Fruit fly (Drosophila melanogaster) whole organism, prepupa: Measurements from ENCODE around the gene CG17404.
A peak's percentile ranks its signal among the peaks of the same experiment; 100 is the strongest.

Source experiments
- Blimp-1 ChIP-seq: fragments of 200-800 bp; sonication (Bioruptor generic); optimal IDR thresholded peaks from 3 replicates; lab custom pipeline; 2017; ENCODE audit warnings: missing biosample characterization, missing genetic modification characterization, mild to moderate bottlenecking, moderate library complexity, missing genetic modification reagents
- CG10669 ChIP-seq: fragments of 200-800 bp; sonication (Bioruptor generic); optimal IDR thresholded peaks from 3 replicates; lab custom pipeline; 2018; ENCODE audit warnings: missing biosample characterization, mild to moderate bottlenecking, missing genetic modification characterization, moderate library complexity
- CG11762 ChIP-seq: fragments of 200-800 bp; sonication (Bioruptor generic); optimal IDR thresholded peaks from 3 replicates; lab custom pipeline; 2016; ENCODE audit warnings: missing biosample characterization, missing genetic modification characterization; ENCODE audit not compliant: insufficient read depth
- CG11902 ChIP-seq: fragments of 200-800 bp; sonication (Bioruptor generic); optimal IDR thresholded peaks from 3 replicates; lab custom pipeline; 2016; ENCODE audit warnings: missing biosample characterization, missing genetic modification characterization
- CG1621 ChIP-seq: fragments of 200-800 bp; sonication (Bioruptor generic); optimal IDR thresholded peaks from 3 replicates; lab custom pipeline; 2018; ENCODE audit warnings: missing biosample characterization, mild to moderate bottlenecking, missing genetic modification characterization
- CG31627 ChIP-seq: fragments of 200-800 bp; sonication (Bioruptor generic); optimal IDR thresholded peaks from 3 replicates; lab custom pipeline; 2016; ENCODE audit warnings: missing biosample characterization, missing genetic modification characterization
- CG32006 ChIP-seq: fragments of 200-800 bp; sonication (Bioruptor generic); optimal IDR thresholded peaks from 3 replicates; lab custom pipeline; 2017; ENCODE audit warnings: missing biosample characterization, mild to moderate bottlenecking, missing genetic modification characterization
- CG34406 ChIP-seq: fragments of 200-800 bp; sonication (Bioruptor generic); optimal IDR thresholded peaks from 3 replicates; lab custom pipeline; 2016; ENCODE audit warnings: missing biosample characterization, missing genetic modification characterization
- CG3919 ChIP-seq: fragments of 200-800 bp; sonication (Bioruptor generic); optimal IDR thresholded peaks from 3 replicates; lab custom pipeline; 2016; ENCODE audit warnings: missing biosample characterization, missing genetic modification characterization
- CG4318 ChIP-seq: fragments of 200-800 bp; sonication (Bioruptor generic); optimal IDR thresholded peaks from 3 replicates; lab custom pipeline; 2017; ENCODE audit warnings: missing biosample characterization, mild to moderate bottlenecking, missing genetic modification characterization
- CG6163 ChIP-seq: fragments of 200-800 bp; sonication (Bioruptor generic); IDR thresholded peaks from 3 replicates; pipeline ENCODE4 v1.3.6; 2022; ENCODE audit warnings: missing biosample characterization, missing genetic modification characterization
- CG6276 ChIP-seq: fragments of 200-800 bp; sonication (Bioruptor generic); optimal IDR thresholded peaks from 2 replicates; lab custom pipeline; 2017; ENCODE audit warnings: missing biosample characterization, mild to moderate bottlenecking, missing genetic modification characterization
- CG6792 ChIP-seq: fragments of 200-800 bp; sonication (Bioruptor generic); optimal IDR thresholded peaks from 3 replicates; lab custom pipeline; 2016; ENCODE audit warnings: missing biosample characterization, missing genetic modification characterization
- CG6808 ChIP-seq: fragments of 200-800 bp; sonication (Bioruptor generic); optimal IDR thresholded peaks from 3 replicates; lab custom pipeline; 2017; ENCODE audit warnings: missing biosample characterization, missing genetic modification characterization, mild to moderate bottlenecking, moderate library complexity, missing genetic modification reagents
- CG6854 ChIP-seq: fragments of 200-800 bp; sonication (Bioruptor generic); optimal IDR thresholded peaks from 2 replicates; lab custom pipeline; 2017; ENCODE audit warnings: missing biosample characterization, mild to moderate bottlenecking, missing genetic modification characterization
- CG8119 ChIP-seq: fragments of 200-800 bp; sonication (Bioruptor generic); IDR thresholded peaks from 3 replicates; pipeline ENCODE4 v1.3.6; 2022; ENCODE audit warnings: missing biosample characterization, missing genetic modification characterization
- CG8319 ChIP-seq: fragments of 200-800 bp; sonication (Bioruptor generic); optimal IDR thresholded peaks from 3 replicates; lab custom pipeline; 2016; ENCODE audit warnings: missing biosample characterization, missing genetic modification characterization
- CG8632 ChIP-seq: fragments of 200-800 bp; sonication (Bioruptor generic); optimal IDR thresholded peaks from 3 replicates; lab custom pipeline; 2016; ENCODE audit warnings: missing biosample characterization, missing genetic modification characterization
- CG9139 ChIP-seq: fragments of 200-800 bp; sonication (Bioruptor generic); optimal IDR thresholded peaks from 3 replicates; lab custom pipeline; 2017; ENCODE audit warnings: missing biosample characterization, mild to moderate bottlenecking, missing genetic modification characterization
- Eip75B ChIP-seq: fragments of 200-800 bp; sonication (Bioruptor generic); optimal IDR thresholded peaks from 3 replicates; lab custom pipeline; 2016; ENCODE audit warnings: missing biosample characterization, missing genetic modification characterization
- Eip78C ChIP-seq: fragments of 200-800 bp; sonication (Bioruptor generic); peaks from one replicate; lab custom pipeline; 2016; ENCODE audit warnings: missing biosample characterization, missing genetic modification characterization
- Ets21C ChIP-seq: fragments of 200-800 bp; sonication (Bioruptor generic); optimal IDR thresholded peaks from 3 replicates; lab custom pipeline; 2016; ENCODE audit warnings: missing biosample characterization, missing genetic modification characterization
- Gug ChIP-seq: fragments of 200-800 bp; sonication (Bioruptor generic); IDR thresholded peaks from 2 replicates; pipeline ENCODE4 v1.3.6; 2022; ENCODE audit warnings: missing biosample characterization, missing genetic modification characterization
- Hr38 ChIP-seq: sonication (Bioruptor generic); optimal IDR thresholded peaks from 2 replicates; lab custom pipeline; 2016; ENCODE audit warnings: missing biosample characterization, missing genetic modification characterization
- Hr4 ChIP-seq: fragments of 200-800 bp; sonication (Bioruptor generic); optimal IDR thresholded peaks from 3 replicates; lab custom pipeline; 2016; ENCODE audit warnings: missing biosample characterization, missing genetic modification characterization
- Lpt ChIP-seq: fragments of 200-800 bp; sonication (Bioruptor generic); optimal IDR thresholded peaks from 3 replicates; lab custom pipeline; 2016; ENCODE audit warnings: missing biosample characterization, missing genetic modification characterization
- OdsH ChIP-seq: fragments of 200-800 bp; sonication (Bioruptor generic); optimal IDR thresholded peaks from 3 replicates; lab custom pipeline; 2016; ENCODE audit warnings: missing biosample characterization, missing genetic modification characterization
- Smox ChIP-seq: fragments of 200-800 bp; sonication (Bioruptor generic); optimal IDR thresholded peaks from 3 replicates; lab custom pipeline; 2016; ENCODE audit warnings: missing biosample characterization, missing genetic modification characterization
- Sox102F ChIP-seq: fragments of 200-800 bp; sonication (Bioruptor generic); optimal IDR thresholded peaks from 2 replicates; lab custom pipeline; 2016; ENCODE audit warnings: missing biosample characterization, mild to moderate bottlenecking, missing genetic modification characterization
- Sox14 ChIP-seq: fragments of 200-800 bp; sonication (Bioruptor generic); optimal IDR thresholded peaks from 3 replicates; lab custom pipeline; 2016; ENCODE audit warnings: missing biosample characterization, missing genetic modification characterization
- Sox15 ChIP-seq: fragments of 200-800 bp; sonication (Bioruptor generic); optimal IDR thresholded peaks from 3 replicates; lab custom pipeline; 2016; ENCODE audit warnings: missing biosample characterization, missing genetic modification characterization
- eg ChIP-seq: fragments of 200-800 bp; sonication (Bioruptor generic); IDR thresholded peaks from 3 replicates; pipeline ENCODE4 v1.3.6; 2022; ENCODE audit warnings: missing biosample characterization, missing genetic modification characterization
- esn ChIP-seq: fragments of 200-800 bp; sonication (Bioruptor generic); optimal IDR thresholded peaks from 2 replicates; lab custom pipeline; 2016; ENCODE audit warnings: missing biosample characterization, mild to moderate bottlenecking, missing genetic modification characterization, moderate library complexity
- fd59A ChIP-seq: fragments of 200-800 bp; sonication (Bioruptor generic); optimal IDR thresholded peaks from 2 replicates; lab custom pipeline; 2017; ENCODE audit warnings: missing biosample characterization, mild to moderate bottlenecking, missing genetic modification characterization, missing genetic modification reagents
- fd85E ChIP-seq: fragments of 200-800 bp; sonication (Bioruptor generic); optimal IDR thresholded peaks from 3 replicates; lab custom pipeline; 2016; ENCODE audit warnings: missing biosample characterization, missing genetic modification characterization
- lz ChIP-seq: fragments of 200-800 bp; sonication (Bioruptor generic); optimal IDR thresholded peaks from 3 replicates; lab custom pipeline; 2016; ENCODE audit warnings: missing biosample characterization, missing genetic modification characterization
- net ChIP-seq: fragments of 200-800 bp; sonication (Bioruptor generic); optimal IDR thresholded peaks from 3 replicates; lab custom pipeline; 2016; ENCODE audit warnings: missing biosample characterization, missing genetic modification characterization
- pdm3 ChIP-seq: fragments of 200-800 bp; sonication (Bioruptor generic); optimal IDR thresholded peaks from 3 replicates; lab custom pipeline; 2016; ENCODE audit warnings: missing biosample characterization, missing genetic modification characterization
- salr ChIP-seq, 2 experiments: fragments of 200-800 bp; sonication (Bioruptor generic); optimal IDR thresholded peaks; 3 replicates each; lab custom pipeline; 2016 to 2018; ENCODE audit warnings: missing biosample characterization in 2 of 2, missing genetic modification characterization in 2 of 2, mild to moderate bottlenecking in 1 of 2
- spab ChIP-seq: fragments of 200-800 bp; sonication (Bioruptor generic); optimal IDR thresholded peaks from 2 replicates; lab custom pipeline; 2017; ENCODE audit warnings: missing biosample characterization, mild to moderate bottlenecking, missing genetic modification characterization, missing genetic modification reagents
- ss ChIP-seq, 2 experiments: fragments of 200-800 bp; sonication (Bioruptor generic); optimal IDR thresholded peaks; 2 replicates in 1 of 2; 3 replicates in 1 of 2; lab custom pipeline; 2017 to 2018; ENCODE audit warnings: mild to moderate bottlenecking in 2 of 2, missing biosample characterization in 2 of 2, missing genetic modification characterization in 2 of 2, moderate library complexity in 1 of 2
- svp ChIP-seq: fragments of 200-800 bp; sonication (Bioruptor generic); peaks from one replicate; lab custom pipeline; 2016; ENCODE audit warnings: missing biosample characterization, missing genetic modification characterization
- vri ChIP-seq: fragments of 200-800 bp; sonication (Bioruptor generic); optimal IDR thresholded peaks from 3 replicates; lab custom pipeline; 2016; ENCODE audit warnings: missing biosample characterization, mild to moderate bottlenecking, missing genetic modification characterization

Gene CG17404

DNA sequence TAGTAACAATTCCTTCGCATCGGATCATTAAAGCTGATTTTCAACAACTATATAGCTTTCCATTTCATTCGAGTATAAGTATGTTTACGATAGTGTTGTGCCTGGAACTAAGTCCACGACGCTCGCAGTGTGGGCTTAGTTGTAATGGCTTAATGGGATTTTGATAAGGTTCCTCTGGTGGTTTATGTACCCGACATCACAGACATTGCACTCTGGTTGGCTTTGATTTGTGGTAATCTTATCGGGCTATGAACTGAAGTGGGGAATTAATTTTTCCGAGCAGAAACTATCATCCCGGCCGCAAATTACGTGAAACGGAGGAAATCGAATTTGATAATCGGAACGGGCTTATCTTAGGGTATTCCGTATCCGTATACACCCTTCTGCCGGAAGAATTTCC is 13.3 kb downstream of the CG17404 start:
- TF ChIP-seq Smox, result no peak
- TF ChIP-seq net (GFP tag; lab: Kevin White, UChicago), result no peak
- no peak for TF ChIP-seq fd59A (GFP tag; lab: Kevin White, UChicago)
- TF ChIP-seq Hr38 (GFP tag; lab: Kevin White, UChicago), result no peak
- TF ChIP-seq CG6276, result no peak
- no peak for TF ChIP-seq OdsH
- no peak for TF ChIP-seq Lpt (GFP tag; lab: Kevin White, UChicago)
- no peak for TF ChIP-seq lz (GFP tag; lab: Kevin White, UChicago)
- no peak for TF ChIP-seq CG8119 (GFP tag; lab: Robert Waterston, UW)
- no peak for TF ChIP-seq CG32006 (GFP tag; lab: Kevin White, UChicago)

DNA sequence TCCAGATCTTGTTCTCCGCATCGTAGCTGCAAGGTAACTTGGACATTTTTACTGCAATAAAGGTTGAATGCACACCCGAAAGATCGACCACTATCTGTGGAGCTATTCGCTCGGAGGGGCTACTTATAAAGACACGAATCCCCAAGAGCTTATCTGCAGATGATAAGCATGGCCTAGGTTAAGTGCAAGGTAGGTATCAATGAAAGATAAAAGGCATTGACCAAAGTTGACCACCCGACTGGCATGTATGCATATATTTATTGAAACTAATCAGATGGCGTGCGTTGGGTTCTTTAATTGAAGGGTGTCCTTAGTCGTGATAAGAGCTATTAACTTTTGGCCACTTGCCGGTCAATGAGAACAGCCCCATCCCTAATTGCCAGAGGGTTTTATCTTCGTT is 14.6 kb downstream of the CG17404 start, which contains the start of gene CG4830:
Gene CG4830 (minus strand): TSS at position 101 of the 400 bp plus-strand sequence.
- no peak for TF ChIP-seq Gug (GFP tag; lab: Robert Waterston, UW)
- TF ChIP-seq eg (GFP tag; lab: Robert Waterston, UW), result no peak
- peak; percentile 41 for TF ChIP-seq svp (GFP tag; lab: Kevin White, UChicago)

- no peak for TF ChIP-seq CG1621 (tag; lab: Kevin White, UChicago)
- TF ChIP-seq lz (GFP tag; lab: Kevin White, UChicago), result no peak
- no peak for TF ChIP-seq salr (GFP tag; optimal IDR thresholded peaks at IDR 0.05; lab: Kevin White, UChicago)
- no peak for TF ChIP-seq CG31627
- TF ChIP-seq CG4318 (GFP tag; lab: Kevin White, UChicago), result no peak
- TF ChIP-seq CG11762 (GFP tag; lab: Kevin White, UChicago), result no peak
- no peak for TF ChIP-seq CG6792 (GFP tag; lab: Kevin White, UChicago)
- TF ChIP-seq CG10669 (GFP tag; lab: Kevin White, UChicago), result no peak
- no peak for TF ChIP-seq pdm3 (GFP tag; lab: Kevin White, UChicago)
- no peak for TF ChIP-seq Hr4 (GFP tag; lab: Kevin White, UChicago)
- no peak for TF ChIP-seq vri
- no peak for TF ChIP-seq CG6854 (GFP tag; lab: Kevin White, UChicago)
- TF ChIP-seq CG6808 (GFP tag; lab: Kevin White, UChicago), result no peak
- no peak for TF ChIP-seq CG6163
- no peak for TF ChIP-seq CG34406
Measured at dm6 chr3R:12197641-12198040, 27.2 kb downstream of the CG17404 start, which contains the start of gene Adk1. TSS of gene Adk1 (plus strand) at chr3R:12197941.

dm6 chr3R:12196100-12196499 is 28.7 kb downstream of the CG17404 start:
- TF ChIP-seq CG8632 (GFP tag; lab: Kevin White, UChicago) (peak; percentile 1), Sox15 (GFP tag; lab: Kevin White, UChicago) (no peak), Smox (no peak), CG10669 (GFP tag; lab: Kevin White, UChicago) (peak; percentile 38), CG8319 (GFP tag; lab: Kevin White, UChicago) (no peak), net (GFP tag; lab: Kevin White, UChicago) (no peak), Blimp-1 (GFP tag; lab: Kevin White, UChicago) (no peak), CG4318 (GFP tag; lab: Kevin White, UChicago) (no peak), CG34406 (no peak), CG11762 (GFP tag; lab: Kevin White, UChicago) (no peak), CG8119 (GFP tag; lab: Robert Waterston, UW) (no peak), spab (peak; percentile 12), Hr4 (GFP tag; lab: Kevin White, UChicago) (peak; percentile 17), OdsH (peak; percentile 27), CG1621 (tag; lab: Kevin White, UChicago) (no peak), Ets21C (GFP tag; lab: Kevin White, UChicago) (no peak), Sox14 (GFP tag; lab: Kevin White, UChicago) (no peak), lz (GFP tag; lab: Kevin White, UChicago) (no peak), CG9139 (GFP tag; lab: Kevin White, UChicago) (no peak), Eip75B (GFP tag; lab: Kevin White, UChicago) (peak; percentile 38), ss (GFP tag; optimal IDR thresholded peaks at IDR 0.05; lab: Kevin White, UChicago) (peak in 1 of 2 experiments; percentile 17), Lpt (GFP tag; lab: Kevin White, UChicago) (no peak), svp (GFP tag; lab: Kevin White, UChicago) (no peak), fd85E (GFP tag; lab: Kevin White, UChicago) (no peak), CG6808 (GFP tag; lab: Kevin White, UChicago) (peak; percentile 16), CG3919 (GFP tag; lab: Kevin White, UChicago) (no peak), CG32006 (GFP tag; lab: Kevin White, UChicago) (peak; percentile 47), CG11902 (GFP tag; lab: Kevin White, UChicago) (no peak), CG6792 (GFP tag; lab: Kevin White, UChicago) (no peak), Hr38 (GFP tag; lab: Kevin White, UChicago) (no peak), Sox102F (GFP tag; lab: Kevin White, UChicago) (no peak), Eip78C (GFP tag; lab: Kevin White, UChicago) (no peak), fd59A (GFP tag; lab: Kevin White, UChicago) (peak; percentile 19), esn (GFP tag; lab: Kevin White, UChicago) (no peak)
